ENCODE assay signal across 5 worm cellular contexts in the genomic region with DNA sequence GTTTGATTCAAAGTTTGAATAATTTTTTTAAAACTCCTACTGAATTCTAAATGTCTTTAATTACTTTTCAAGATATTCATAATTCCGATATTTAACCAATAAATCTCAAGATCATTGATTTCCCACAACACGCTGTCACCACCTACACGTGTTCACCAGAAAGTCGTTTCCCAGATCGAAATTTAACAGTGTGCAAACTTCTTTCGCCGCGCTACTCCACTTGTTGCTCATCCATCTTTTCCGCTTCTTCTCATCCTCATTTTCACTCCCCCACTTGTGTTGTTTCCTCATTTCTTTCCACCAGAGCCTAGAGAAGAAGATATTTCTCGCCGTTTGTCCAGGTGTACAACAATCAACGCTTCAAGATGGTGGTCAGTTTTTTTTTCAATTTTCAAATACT.
A peak's percentile ranks its signal among the peaks of the same experiment; 100 is the strongest.
TF ChIP-seq lines count a peak whose summit lies in the region.

A gene (plus strand): TSS at position 301 of the 400 bp plus-strand sequence.

TF ChIP-seq in whole organism, L1 larva, 84 proteins besides CTCF, POLR2A, EP300 and RAD21:
- TF ChIP-seq lin-15B (tag; optimal IDR thresholded peaks at IDR 0.05; lab: Kevin White, UChicago) (no peak), tbx-2 (tag; optimal IDR thresholded peaks at IDR 0.05; lab: Kevin White, UChicago) (no peak), nhr-85 (tag; lab: Kevin White, UChicago) (no peak), rnt-1 (tag; optimal IDR thresholded peaks at IDR 0.05; lab: Kevin White, UChicago) (peak; percentile 40), sox-4 (tag; optimal IDR thresholded peaks at IDR 0.05; lab: Kevin White, UChicago) (no peak), lin-14 (GFP tag; optimal IDR thresholded peaks at IDR 0.05; lab: Kevin White, UChicago) (peak; percentile 61), ets-5 (GFP tag; IDR thresholded peaks at IDR 0.05; lab: Robert Waterston, UW) (no peak), lir-3 (tag; optimal IDR thresholded peaks at IDR 0.05; lab: Kevin White, UChicago; ENCODE audit: poor library complexity) (no peak), nhr-84 (tag; optimal IDR thresholded peaks at IDR 0.05; lab: Kevin White, UChicago) (no peak), nhr-71 (tag; optimal IDR thresholded peaks at IDR 0.05; lab: Kevin White, UChicago) (peak; percentile 31)

TF ChIP-seq in whole organism, L2 larva, 48 proteins besides CTCF, POLR2A, EP300 and RAD21:
- TF ChIP-seq sma-3 (GFP tag; optimal IDR thresholded peaks at IDR 0.05; lab: Kevin White, UChicago) (no peak), nhr-129 (tag; optimal IDR thresholded peaks at IDR 0.05; lab: Kevin White, UChicago) (peak; percentile 31), nhr-23 (tag; optimal IDR thresholded peaks at IDR 0.05; lab: Kevin White, UChicago) (no peak), ztf-11 (tag; optimal IDR thresholded peaks at IDR 0.05; lab: Kevin White, UChicago) (no peak), ZK546.5 (tag; optimal IDR thresholded peaks at IDR 0.05; lab: Kevin White, UChicago) (no peak), nhr-77 (tag; optimal IDR thresholded peaks at IDR 0.05; lab: Kevin White, UChicago) (no peak), lin-13 (GFP tag; optimal IDR thresholded peaks at IDR 0.05; lab: Kevin White, UChicago) (no peak), unc-39 (tag; optimal IDR thresholded peaks at IDR 0.05; lab: Kevin White, UChicago) (no peak)

TF ChIP-seq in whole organism, L3 larva, 47 proteins besides CTCF, POLR2A, EP300 and RAD21:
- no peak for TF ChIP-seq fos-1 (tag; optimal IDR thresholded peaks at IDR 0.05; lab: Kevin White, UChicago)
- TF ChIP-seq lin-39 (tag; optimal IDR thresholded peaks at IDR 0.05; lab: Kevin White, UChicago): peak; percentile 42
TF ChIP-seq in whole organism, L3 larva: peak in this region for 1.

TF ChIP-seq in whole organism, L4 larva, 104 proteins besides CTCF, POLR2A, EP300 and RAD21:
- no peak for TF ChIP-seq attf-4 (tag; optimal IDR thresholded peaks at IDR 0.05; lab: Kevin White, UChicago)
- TF ChIP-seq aha-1 (tag; lab: Kevin White, UChicago): peak; percentile 11
- TF ChIP-seq hlh-11 (tag; optimal IDR thresholded peaks at IDR 0.05; lab: Kevin White, UChicago): peak; percentile 5

TF ChIP-seq in whole organism, mixed stage, embryonic, 35 proteins besides CTCF, POLR2A, EP300 and RAD21:
- TF ChIP-seq drap-1 (GFP tag; optimal IDR thresholded peaks at IDR 0.05; lab: Kevin White, UChicago) (no peak), sem-2 (GFP tag; optimal IDR thresholded peaks at IDR 0.05; lab: Kevin White, UChicago) (no peak), hlh-1 (tag; optimal IDR thresholded peaks at IDR 0.05; lab: Kevin White, UChicago) (peak; percentile 27), bed-3 (GFP tag; optimal IDR thresholded peaks at IDR 0.05; lab: Kevin White, UChicago) (no peak), ham-2 (GFP tag; optimal IDR thresholded peaks at IDR 0.05; lab: Kevin White, UChicago) (no peak), zip-8 (tag; optimal IDR thresholded peaks at IDR 0.05; lab: Kevin White, UChicago) (no peak), ceh-83 (GFP tag; optimal IDR thresholded peaks at IDR 0.05; lab: Kevin White, UChicago) (no peak)
